Worm (Caenorhabditis elegans): ENCODE measurements around the gene F44D12.19.

DNA sequence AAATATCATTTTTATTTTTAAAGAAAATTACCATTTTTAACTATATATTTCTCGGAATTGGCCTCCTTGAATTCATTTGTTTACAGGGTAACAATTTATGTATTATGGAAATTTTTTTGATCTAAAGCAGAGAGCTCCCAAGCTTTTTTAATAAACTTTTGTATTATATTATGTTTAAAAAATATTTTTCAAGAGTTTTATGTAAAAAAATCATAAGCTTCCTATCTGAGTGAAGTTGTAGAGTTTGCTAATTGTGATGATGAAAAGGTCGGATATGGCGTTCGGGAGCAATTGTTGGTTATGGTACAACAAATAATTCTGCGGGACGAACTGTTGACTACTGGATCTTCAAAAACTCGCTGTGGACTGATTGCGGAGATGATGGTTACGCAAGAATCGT, at the start of gene F44D12.19:
- no peak for TF ChIP-seq mdl-1 (tag; optimal IDR thresholded peaks at IDR 0.05)
- TF ChIP-seq ztf-4 (tag; optimal IDR thresholded peaks at IDR 0.05) = no peak
- no peak for TF ChIP-seq nhr-77 (tag; optimal IDR thresholded peaks at IDR 0.05)
- no peak for TF ChIP-seq C34F6.9 (tag; optimal IDR thresholded peaks at IDR 0.05)
- TF ChIP-seq mab-5 (tag; optimal IDR thresholded peaks at IDR 0.05) = no peak
- TF ChIP-seq unc-62 (GFP tag; optimal IDR thresholded peaks at IDR 0.05) = no peak
- no peak for TF ChIP-seq alr-1 (tag; optimal IDR thresholded peaks at IDR 0.05)
- TF ChIP-seq ztf-11 (tag; optimal IDR thresholded peaks at IDR 0.05) = no peak
- TF ChIP-seq skn-1 (tag; optimal IDR thresholded peaks at IDR 0.05) = no peak
- no peak for TF ChIP-seq F13H6.1 (tag; optimal IDR thresholded peaks at IDR 0.05)
- no peak for TF ChIP-seq nhr-10 (tag; optimal IDR thresholded peaks at IDR 0.05)
- TF ChIP-seq egl-27 (tag; optimal IDR thresholded peaks at IDR 0.05) = no peak

Measured in whole organism, L2 larva.